Worm (Caenorhabditis elegans) whole organism, L1 larva: Measurements from ENCODE around the gene srb-11.

ENCODE experiments used
- blmp-1 ChIP-seq: fragments of 150-350 bp; optimal IDR thresholded peaks from 2 replicates; lab custom pipeline; 2014; ENCODE audit warnings: missing biosample characterization, missing genetic modification characterization
- ces-1 ChIP-seq: fragments of 150-350 bp; optimal IDR thresholded peaks from 2 replicates; lab custom pipeline; 2014; ENCODE audit warnings: missing biosample characterization, missing genetic modification reagents, missing genetic modification characterization
- egl-27 ChIP-seq, 2 experiments: fragments of 150-350 bp in 1 of 2; sonication (generic microtip); optimal IDR thresholded peaks; 3 replicates each; lab custom pipeline; 2017 to 2018; ENCODE audit warnings: missing biosample characterization in 2 of 2, missing genetic modification characterization in 2 of 2, missing genetic modification reagents in 2 of 2
- elt-3 ChIP-seq, 6 experiments: fragments of 150-350 bp in 1 of 6; sonication (generic microtip); optimal IDR thresholded peaks; 2 replicates each; lab custom pipeline; 2017 to 2018; ENCODE audit warnings: missing biosample characterization in 6 of 6, missing genetic modification characterization in 6 of 6, inconsistent platforms in 1 of 6
- hlh-4 ChIP-seq: sonication (generic microtip); optimal IDR thresholded peaks from 2 replicates; lab custom pipeline; 2016; ENCODE audit warnings: mild to moderate bottlenecking, missing genetic modification characterization, missing compliant biosample characterization
- lin-15B ChIP-seq: fragments of 150-350 bp; sonication (generic microtip); optimal IDR thresholded peaks from 3 replicates; lab custom pipeline; 2014; ENCODE audit warnings: missing biosample characterization, missing genetic modification characterization
- lsy-2 ChIP-seq, 2 experiments: fragments of 150-350 bp; optimal IDR thresholded peaks; 2 replicates each; lab custom pipeline; 2014; ENCODE audit warnings: missing biosample characterization in 2 of 2, missing genetic modification characterization in 2 of 2
- mdl-1 ChIP-seq, 2 experiments: fragments of 150-350 bp; optimal IDR thresholded peaks; 2 replicates each; lab custom pipeline; 2014 to 2017; ENCODE audit warnings: missing biosample characterization in 2 of 2, missing genetic modification characterization in 2 of 2, inconsistent platforms in 1 of 2
- mep-1 ChIP-seq: fragments of 150-350 bp; optimal IDR thresholded peaks from 2 replicates; lab custom pipeline; 2014; ENCODE audit warnings: missing biosample characterization, missing genetic modification characterization
- snpc-4 ChIP-seq: fragments of 150-350 bp; optimal IDR thresholded peaks from 2 replicates; lab custom pipeline; 2014; ENCODE audit warnings: missing biosample characterization, missing genetic modification characterization
- swsn-7 ChIP-seq: sonication (generic microtip); optimal IDR thresholded peaks from 2 replicates; lab custom pipeline; 2016; ENCODE audit warnings: missing genetic modification characterization, missing compliant biosample characterization
- zip-4 ChIP-seq: fragments of 200-800 bp; sonication (Bioruptor generic); optimal IDR thresholded peaks from 2 replicates; lab custom pipeline; 2018; ENCODE audit warnings: mild to moderate bottlenecking, missing genetic modification characterization, moderate library complexity, missing compliant biosample characterization

DNA sequence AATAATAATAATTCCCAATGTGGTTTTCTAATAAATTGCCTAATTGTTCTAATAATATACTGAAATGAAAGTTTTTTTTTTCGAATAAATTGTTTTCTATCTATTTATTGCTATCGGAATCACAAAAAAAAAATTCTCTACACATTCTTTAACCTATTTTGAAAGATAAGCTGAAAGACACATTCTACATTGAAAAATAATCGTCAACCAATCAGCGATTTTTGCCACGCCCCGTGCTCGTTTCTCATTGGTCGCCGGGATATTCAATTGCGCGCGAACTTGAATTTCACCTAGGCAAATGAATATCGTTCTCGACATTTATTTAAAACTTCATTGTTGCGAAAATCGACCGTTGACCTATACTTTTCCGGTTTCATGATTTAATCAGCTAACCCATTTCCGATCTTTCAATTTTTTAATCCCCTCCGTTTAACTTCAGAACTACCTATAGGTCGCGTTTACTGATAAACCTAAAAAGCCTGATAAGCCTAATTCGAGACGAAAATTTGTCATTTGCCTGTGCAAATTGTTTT is 7.4 kb upstream of the srb-11 start, which contains the start of gene F23F12.3:
- TF ChIP-seq egl-27 (tag; optimal IDR thresholded peaks at IDR 0.05; lab: Kevin White, UChicago) (no peak), snpc-4 (no peak), mep-1 (tag; lab: Kevin White, UChicago) (no peak), blmp-1 (tag; lab: Kevin White, UChicago) (no peak), elt-3 (tag; optimal IDR thresholded peaks at IDR 0.05; lab: Kevin White, UChicago) (no peak), zip-4 (GFP tag; lab: Kevin White, UChicago) (no peak), lsy-2 (tag; optimal IDR thresholded peaks at IDR 0.05; lab: Kevin White, UChicago) (no peak), mdl-1 (tag; optimal IDR thresholded peaks at IDR 0.05; lab: Kevin White, UChicago) (no peak), hlh-4 (tag; lab: Kevin White, UChicago) (no peak), ces-1 (GFP tag; lab: Kevin White, UChicago) (no peak), swsn-7 (tag; lab: Kevin White, UChicago) (no peak), lin-15B (tag; lab: Kevin White, UChicago) (no peak)
